Worm (Caenorhabditis elegans): Measurements from ENCODE around the gene M03B6.5.
A peak's percentile ranks its signal among the peaks of the same experiment; 100 is the strongest.

Gene M03B6.5

DNA sequence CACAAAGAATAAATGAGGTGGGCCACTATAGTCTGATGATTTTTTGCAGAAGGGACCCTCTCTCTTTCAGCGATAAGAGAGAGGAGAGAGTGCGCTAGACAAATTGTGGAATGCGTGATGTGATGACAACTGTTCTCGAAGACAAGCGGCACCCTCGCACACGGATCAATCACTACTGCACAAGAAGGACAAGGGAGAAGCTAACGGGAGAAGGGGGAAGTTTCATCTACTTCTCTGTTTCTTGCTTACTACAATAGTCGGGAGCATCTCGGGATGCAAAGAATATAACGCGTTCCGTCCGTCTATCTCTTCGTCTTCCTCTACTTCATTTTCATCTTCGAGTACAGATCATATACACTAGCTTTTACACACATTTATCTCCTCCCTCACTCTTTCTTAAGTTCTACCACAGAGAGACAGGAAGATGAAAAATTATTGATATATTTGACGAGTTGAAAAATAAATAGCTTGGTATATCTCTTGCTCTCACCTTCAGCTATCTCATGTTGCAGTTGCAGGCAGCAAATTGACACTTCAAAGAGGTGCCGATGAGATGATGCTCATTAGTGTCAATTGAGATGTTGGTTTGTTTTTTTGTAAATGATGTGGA, 29.7 kb downstream of the M03B6.5 start:
- TF ChIP-seq unc-86 (tag; optimal IDR thresholded peaks at IDR 0.05) (no peak), syd-9 (tag; optimal IDR thresholded peaks at IDR 0.05) (no peak), hlh-30 (tag; optimal IDR thresholded peaks at IDR 0.05; ENCODE audit: insufficient read depth) (no peak), ceh-45 (GFP tag; IDR thresholded peaks at IDR 0.05) (no peak), ceh-18 (tag; optimal IDR thresholded peaks at IDR 0.05) (peak; percentile 66), ceh-14 (tag; optimal IDR thresholded peaks at IDR 0.05) (no peak), zip-5 (tag; optimal IDR thresholded peaks at IDR 0.05) (no peak), unc-55 (GFP tag; optimal IDR thresholded peaks at IDR 0.05) (peak; percentile 83), ahr-1 (tag; optimal IDR thresholded peaks at IDR 0.05) (no peak), rnt-1 (tag; optimal IDR thresholded peaks at IDR 0.05) (peak; percentile 43), nhr-11 (tag; optimal IDR thresholded peaks at IDR 0.05) (no peak), ceh-34 (tag; optimal IDR thresholded peaks at IDR 0.05) (peak; percentile 36), unc-3 (GFP tag; conservative IDR thresholded peaks at IDR 0.05) (no peak), unc-3 (tag; optimal IDR thresholded peaks at IDR 0.05) (no peak), dmd-4 (tag; optimal IDR thresholded peaks at IDR 0.05; ENCODE audit: borderline replicate concordance) (no peak), pros-1 (tag; optimal IDR thresholded peaks at IDR 0.05) (no peak), che-1 (tag; optimal IDR thresholded peaks at IDR 0.05) (no peak), sdc-2 (tag; optimal IDR thresholded peaks at IDR 0.05) (no peak)

DNA sequence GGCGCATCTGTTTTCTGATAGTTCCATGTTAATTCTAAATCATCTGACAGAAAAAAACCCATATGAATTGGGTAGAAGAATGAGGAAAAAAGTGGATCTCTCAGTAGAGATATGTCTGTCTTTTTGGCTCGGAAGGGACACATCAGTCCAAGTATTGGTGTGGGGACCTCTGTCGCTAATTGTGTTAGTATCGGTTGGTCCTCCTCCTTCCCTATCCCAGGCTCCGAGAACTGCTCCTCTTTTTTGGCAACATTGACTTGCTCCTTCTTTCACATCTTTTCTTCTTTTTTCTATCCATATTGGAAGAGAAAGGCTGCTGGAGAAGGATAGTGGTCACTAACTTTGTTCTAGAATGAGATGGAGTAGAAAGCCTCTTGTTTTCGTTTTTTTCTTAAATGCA, 32.1 kb downstream of the M03B6.5 start:
- TF ChIP-seq unc-42 (tag; optimal IDR thresholded peaks at IDR 0.05): peak; percentile 92
- peak; percentile 5 for TF ChIP-seq ceh-31 (tag; optimal IDR thresholded peaks at IDR 0.05)
- TF ChIP-seq hlh-15 (tag; optimal IDR thresholded peaks at IDR 0.05): no peak

DNA sequence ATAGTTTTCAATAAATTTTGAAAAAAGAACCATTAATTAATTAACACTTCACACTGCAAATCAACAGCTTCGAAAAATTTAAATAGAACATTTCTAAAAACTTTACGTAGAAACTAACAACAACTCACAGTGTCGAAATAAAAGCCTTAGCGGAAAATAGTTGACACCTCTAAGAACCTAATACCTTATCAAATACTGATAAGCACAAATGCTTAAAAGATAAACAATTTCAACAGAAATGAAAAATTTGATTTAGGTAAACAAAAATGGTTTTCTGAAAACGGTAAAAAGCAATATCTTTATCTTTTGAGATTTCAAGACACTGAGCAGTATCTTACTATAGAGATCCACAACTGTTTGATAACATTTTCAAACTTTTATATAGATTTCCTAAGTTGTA, 33.1 kb downstream of the M03B6.5 start:
- no peak for TF ChIP-seq eyg-1 (tag; optimal IDR thresholded peaks at IDR 0.05)
- no peak for TF ChIP-seq hlh-13 (GFP tag; optimal IDR thresholded peaks at IDR 0.05)
- no peak for TF ChIP-seq K02D7.2 (tag; optimal IDR thresholded peaks at IDR 0.05)
- no peak for TF ChIP-seq K09A11.1 (tag; optimal IDR thresholded peaks at IDR 0.05; ENCODE audit: insufficient read depth)
- TF ChIP-seq ceh-9 (tag; optimal IDR thresholded peaks at IDR 0.05): no peak
- TF ChIP-seq F13H6.1 (tag; optimal IDR thresholded peaks at IDR 0.05): no peak
- no peak for TF ChIP-seq hlh-15 (tag; optimal IDR thresholded peaks at IDR 0.05)
- TF ChIP-seq ceh-24 (tag; optimal IDR thresholded peaks at IDR 0.05): no peak
- no peak for TF ChIP-seq unc-42 (tag; optimal IDR thresholded peaks at IDR 0.05)
- no peak for TF ChIP-seq che-1 (tag; optimal IDR thresholded peaks at IDR 0.05)
- no peak for TF ChIP-seq ceh-34 (tag; optimal IDR thresholded peaks at IDR 0.05)
- no peak for TF ChIP-seq pat-9 (tag; optimal IDR thresholded peaks at IDR 0.05)
- no peak for TF ChIP-seq T23F11.4 (GFP tag; optimal IDR thresholded peaks at IDR 0.05)

DNA sequence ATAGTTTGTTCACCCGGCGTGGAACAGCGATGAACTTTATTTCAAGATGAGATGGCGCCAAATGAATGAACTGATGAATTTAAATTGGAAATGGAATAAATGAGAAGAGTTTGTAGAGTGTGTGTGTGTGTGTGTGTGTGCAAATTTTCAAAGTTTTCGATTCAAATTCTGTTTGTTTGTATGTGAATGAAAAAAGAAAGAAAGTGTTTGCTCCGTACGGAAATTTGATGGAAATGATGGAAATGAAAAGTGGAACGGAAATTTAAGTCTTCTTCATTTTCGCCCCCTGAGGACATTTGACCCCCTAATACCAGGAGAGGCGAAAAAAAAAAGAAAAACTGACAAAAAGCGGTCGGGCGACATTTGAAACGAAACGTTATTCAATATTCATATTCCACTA, 34.3 kb downstream of the M03B6.5 start:
- TF ChIP-seq sdc-2 (tag; optimal IDR thresholded peaks at IDR 0.05): no peak
- no peak for TF ChIP-seq dve-1 (tag; optimal IDR thresholded peaks at IDR 0.05)
- no peak for TF ChIP-seq ceh-45 (GFP tag; IDR thresholded peaks at IDR 0.05)
- no peak for TF ChIP-seq unc-3 (GFP tag; conservative IDR thresholded peaks at IDR 0.05)
- no peak for TF ChIP-seq unc-3 (tag; optimal IDR thresholded peaks at IDR 0.05)
- TF ChIP-seq ceh-2 (tag; optimal IDR thresholded peaks at IDR 0.05): no peak
- TF ChIP-seq ceh-30 (tag; optimal IDR thresholded peaks at IDR 0.05): no peak
- no peak for TF ChIP-seq hlh-15 (tag; optimal IDR thresholded peaks at IDR 0.05)
- TF ChIP-seq elt-2 (tag; optimal IDR thresholded peaks at IDR 0.05): no peak
- no peak for TF ChIP-seq sox-2 (GFP tag; IDR thresholded peaks at IDR 0.05)
- TF ChIP-seq mec-3 (tag; optimal IDR thresholded peaks at IDR 0.05; ENCODE audit: borderline replicate concordance): no peak
- no peak for TF ChIP-seq F13H6.1 (tag; optimal IDR thresholded peaks at IDR 0.05)
- no peak for TF ChIP-seq ahr-1 (tag; optimal IDR thresholded peaks at IDR 0.05)
